Worm (Caenorhabditis elegans): ENCODE data around the gene zim-1.

DNA sequence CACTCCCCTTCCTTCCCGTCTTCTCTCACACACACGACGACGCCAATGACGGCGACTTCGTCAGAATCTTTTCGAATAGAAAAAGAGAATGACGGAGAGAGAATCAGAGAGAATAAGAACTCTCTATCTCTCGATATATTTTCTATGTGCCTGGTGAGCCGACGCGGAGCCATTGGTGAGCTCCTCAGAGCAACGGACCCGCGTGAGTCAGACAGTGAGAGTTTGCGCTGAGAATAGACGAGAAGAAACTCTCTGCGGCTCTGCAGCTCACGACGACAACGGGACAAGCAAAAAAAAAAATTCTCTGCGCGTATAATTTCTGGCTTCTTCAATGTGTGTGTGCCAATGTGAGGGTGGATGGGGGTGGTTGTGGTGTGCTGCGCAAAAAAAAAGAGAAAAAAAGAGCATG lies 46.9 kb upstream of the zim-1 start:
- TF ChIP-seq scrt-1 (GFP tag; IDR thresholded peaks at IDR 0.05) (no peak), ama-1 (optimal IDR thresholded peaks at IDR 0.05) (no peak), flt-1 (GFP tag; IDR thresholded peaks at IDR 0.05) (no peak), ets-7 (tag; optimal IDR thresholded peaks at IDR 0.05) (no peak), pes-1 (GFP tag; IDR thresholded peaks at IDR 0.05) (no peak), F13C5.2 (tag; optimal IDR thresholded peaks at IDR 0.05) (no peak)

Data from whole organism, early embryonic.